Worm (Caenorhabditis elegans) whole organism, young adult: ENCODE data around the gene T27F7.12.

Experiments used
- B0019.2 ChIP-seq: fragments of 200-800 bp; sonication (Bioruptor generic); conservative IDR thresholded peaks from 2 replicates; pipeline ENCODE4 v1.3.6; 2022; ENCODE audit warnings: missing genetic modification reagents, missing genetic modification characterization, missing compliant biosample characterization
- B0035.1 ChIP-seq: sonication (generic microtip); optimal IDR thresholded peaks from 2 replicates; lab custom pipeline; 2016; ENCODE audit warnings: missing genetic modification characterization, mild to moderate bottlenecking, missing compliant biosample characterization, missing genotype, missing genetic modification reagents
- C06A6.2 ChIP-seq: fragments of 200-800 bp; sonication (Bioruptor generic); conservative IDR thresholded peaks from 2 replicates; pipeline ENCODE4 v1.3.6; 2022; ENCODE audit warnings: missing genetic modification characterization, missing compliant biosample characterization
- F10E7.11 ChIP-seq: sonication (generic microtip); optimal IDR thresholded peaks from 2 replicates; lab custom pipeline; 2017; ENCODE audit warnings: mild to moderate bottlenecking, missing genetic modification characterization, moderate library complexity, missing compliant biosample characterization
- F22D6.2 ChIP-seq: sonication (generic microtip); optimal IDR thresholded peaks from 2 replicates; lab custom pipeline; 2016; ENCODE audit warnings: mild to moderate bottlenecking, missing genetic modification characterization, missing compliant biosample characterization
- F23B12.7 ChIP-seq: sonication (generic microtip); optimal IDR thresholded peaks from 2 replicates; lab custom pipeline; 2017; ENCODE audit warnings: missing genetic modification characterization, mild to moderate bottlenecking, missing compliant biosample characterization, antibody characterized with exemption, moderate library complexity; ENCODE audit not compliant: insufficient read depth
- F33H1.4 ChIP-seq: fragments of 200-800 bp; sonication (Bioruptor generic); IDR thresholded peaks from 2 replicates; pipeline ENCODE4 v1.3.6; 2022; ENCODE audit warnings: missing genetic modification reagents, missing genetic modification characterization, missing compliant biosample characterization
- F52B5.7 ChIP-seq: sonication (generic microtip); optimal IDR thresholded peaks from 2 replicates; lab custom pipeline; 2016; ENCODE audit warnings: mild to moderate bottlenecking, missing genetic modification characterization, missing compliant biosample characterization
- F55B11.4 ChIP-seq: sonication (generic microtip); optimal IDR thresholded peaks from 2 replicates; lab custom pipeline; 2016; ENCODE audit warnings: missing compliant biosample characterization, missing genetic modification characterization, borderline replicate concordance; ENCODE audit not compliant: insufficient read depth
- T07F8.4 ChIP-seq: sonication (generic microtip); optimal IDR thresholded peaks from 2 replicates; lab custom pipeline; 2016; ENCODE audit warnings: mild to moderate bottlenecking, missing genetic modification characterization, moderate library complexity, missing compliant biosample characterization
- T26A5.8 ChIP-seq: sonication (generic microtip); optimal IDR thresholded peaks from 2 replicates; lab custom pipeline; 2016; ENCODE audit warnings: missing genetic modification characterization, missing compliant biosample characterization
- Y67H2A.10 ChIP-seq: fragments of 200-800 bp; sonication (Bioruptor generic); conservative IDR thresholded peaks from 2 replicates; pipeline ENCODE4 v1.3.6; 2022; ENCODE audit warnings: missing genetic modification reagents, missing genetic modification characterization, missing compliant biosample characterization
- Y79H2A.3 ChIP-seq: fragments of 200-800 bp; sonication (Bioruptor generic); conservative IDR thresholded peaks from 2 replicates; pipeline ENCODE4 v1.3.6; 2022; ENCODE audit warnings: missing genetic modification reagents, missing genetic modification characterization, missing compliant biosample characterization
- ZK185.1 ChIP-seq: sonication (generic microtip); optimal IDR thresholded peaks from 2 replicates; lab custom pipeline; 2016; ENCODE audit warnings: mild to moderate bottlenecking, missing genetic modification characterization, missing compliant biosample characterization; ENCODE audit not compliant: poor library complexity, severe bottlenecking
- ama-1 ChIP-seq, 3 experiments: fragments of 150-350 bp in 1 of 3; sonication (generic microtip) in 2 of 3; optimal IDR thresholded peaks; 2 replicates each; lab custom pipeline; 2014 to 2018; ENCODE audit warnings: missing biosample characterization in 2 of 3, missing genetic modification characterization in 2 of 3, missing genetic modification reagents in 2 of 3
- atf-7 ChIP-seq: sonication (generic microtip); optimal IDR thresholded peaks from 2 replicates; lab custom pipeline; 2017; ENCODE audit warnings: mild to moderate bottlenecking, missing genetic modification characterization, missing compliant biosample characterization
- attf-5 ChIP-seq: fragments of 200-800 bp; sonication (Bioruptor generic); optimal IDR thresholded peaks from 2 replicates; lab custom pipeline; 2018; ENCODE audit warnings: mild to moderate bottlenecking, missing genetic modification characterization, missing compliant biosample characterization
- attf-6 ChIP-seq: fragments of 200-800 bp; sonication (Bioruptor generic); IDR thresholded peaks from 2 replicates; pipeline ENCODE4 v1.3.6; 2022; ENCODE audit warnings: missing genetic modification reagents, missing genetic modification characterization, missing compliant biosample characterization
- bed-1 ChIP-seq: fragments of 200-800 bp; sonication (Bioruptor generic); IDR thresholded peaks from 2 replicates; pipeline ENCODE4 v1.3.6; 2022; ENCODE audit warnings: missing genetic modification reagents, missing genetic modification characterization, missing compliant biosample characterization
- cebp-2 ChIP-seq: fragments of 200-800 bp; sonication (Bioruptor generic); IDR thresholded peaks from 2 replicates; pipeline ENCODE4 v1.3.6; 2022; ENCODE audit warnings: missing genetic modification characterization, missing compliant biosample characterization
- ceh-27 ChIP-seq: fragments of 200-800 bp; sonication (Bioruptor generic); optimal IDR thresholded peaks from 2 replicates; lab custom pipeline; 2018; ENCODE audit warnings: mild to moderate bottlenecking, missing genetic modification characterization, moderate library complexity, missing compliant biosample characterization
- ceh-58 ChIP-seq: fragments of 200-800 bp; sonication (Bioruptor generic); IDR thresholded peaks from 2 replicates; pipeline ENCODE4 v1.3.6; 2022; ENCODE audit warnings: missing genetic modification characterization, missing compliant biosample characterization
- ceh-91 ChIP-seq: fragments of 200-800 bp; sonication (Bioruptor generic); IDR thresholded peaks from 2 replicates; pipeline ENCODE4 v1.3.6; 2022; ENCODE audit warnings: missing genetic modification reagents, missing genetic modification characterization, missing compliant biosample characterization
- chd-7 ChIP-seq: sonication (generic microtip); optimal IDR thresholded peaks from 2 replicates; lab custom pipeline; 2016; ENCODE audit warnings: mild to moderate bottlenecking, missing genetic modification characterization, moderate library complexity, missing compliant biosample characterization
- dpff-1 ChIP-seq: sonication (generic microtip); optimal IDR thresholded peaks from 2 replicates; lab custom pipeline; 2017; ENCODE audit warnings: mild to moderate bottlenecking, missing genetic modification characterization, missing compliant biosample characterization
- gei-17 ChIP-seq: fragments of 200-800 bp; sonication (Bioruptor generic); optimal IDR thresholded peaks from 2 replicates; lab custom pipeline; 2018; ENCODE audit warnings: mild to moderate bottlenecking, missing genetic modification characterization, missing compliant biosample characterization
- hlh-26 ChIP-seq: fragments of 200-800 bp; sonication (Bioruptor generic); conservative IDR thresholded peaks from 2 replicates; pipeline ENCODE4 v1.3.6; 2022; ENCODE audit warnings: missing genetic modification reagents, missing genetic modification characterization, missing compliant biosample characterization
- hmg-20 ChIP-seq: fragments of 200-800 bp; sonication (Bioruptor generic); IDR thresholded peaks from 2 replicates; pipeline ENCODE4 v1.3.6; 2022; ENCODE audit warnings: missing genetic modification reagents, missing genetic modification characterization, missing compliant biosample characterization
- hrde-1 ChIP-seq: sonication (generic microtip); optimal IDR thresholded peaks from 2 replicates; lab custom pipeline; 2016; ENCODE audit warnings: missing genetic modification characterization, mild to moderate bottlenecking, missing compliant biosample characterization, moderate library complexity, missing genotype, missing genetic modification reagents, borderline replicate concordance
- let-526 ChIP-seq: fragments of 200-800 bp; sonication (Bioruptor generic); IDR thresholded peaks from 2 replicates; pipeline ENCODE4 v1.3.6; 2022; ENCODE audit warnings: missing genetic modification reagents, missing genetic modification characterization, missing compliant biosample characterization
- let-607 ChIP-seq, 2 experiments: fragments of 200-800 bp in 1 of 2; sonication (Bioruptor generic) in 1 of 2; sonication (generic microtip) in 1 of 2; optimal IDR thresholded peaks; 2 replicates each; lab custom pipeline; 2016 to 2018; ENCODE audit warnings: mild to moderate bottlenecking in 2 of 2, missing compliant biosample characterization in 2 of 2, missing genetic modification characterization in 2 of 2, moderate library complexity in 2 of 2, missing genotype in 1 of 2
- lin-35 ChIP-seq, 3 experiments: fragments of 150-350 bp in 2 of 3; sonication (generic microtip) in 1 of 3; optimal IDR thresholded peaks; 2 replicates each; lab custom pipeline; 2014 to 2018; ENCODE audit warnings: missing biosample characterization in 3 of 3, missing genetic modification characterization in 3 of 3, missing genetic modification reagents in 3 of 3
- lin-40 ChIP-seq: sonication (generic microtip); optimal IDR thresholded peaks from 2 replicates; lab custom pipeline; 2016; ENCODE audit warnings: missing genetic modification characterization, mild to moderate bottlenecking, missing compliant biosample characterization, missing genotype, missing genetic modification reagents
- lin-54 ChIP-seq: fragments of 200-800 bp; sonication (Bioruptor generic); optimal IDR thresholded peaks from 2 replicates; lab custom pipeline; 2018; ENCODE audit warnings: mild to moderate bottlenecking, missing genetic modification characterization, missing compliant biosample characterization
- madf-10 ChIP-seq: sonication (generic microtip); optimal IDR thresholded peaks from 2 replicates; lab custom pipeline; 2016; ENCODE audit warnings: mild to moderate bottlenecking, missing genetic modification characterization, missing compliant biosample characterization
- mxl-1 ChIP-seq: sonication (generic microtip); optimal IDR thresholded peaks from 2 replicates; lab custom pipeline; 2016; ENCODE audit warnings: missing genetic modification characterization, missing compliant biosample characterization
- nfya-1 ChIP-seq: sonication (generic microtip); optimal IDR thresholded peaks from 2 replicates; lab custom pipeline; 2017; ENCODE audit warnings: antibody characterized with exemption, missing compliant biosample characterization, missing genetic modification characterization, borderline replicate concordance; ENCODE audit not compliant: insufficient read depth
- nfyb-1 ChIP-seq: fragments of 200-800 bp; sonication (Bioruptor generic); IDR thresholded peaks from 2 replicates; pipeline ENCODE4 v1.3.6; 2022; ENCODE audit warnings: missing genetic modification reagents, missing genetic modification characterization, missing compliant biosample characterization
- pbrm-1 ChIP-seq: fragments of 200-800 bp; sonication (Bioruptor generic); IDR thresholded peaks from 2 replicates; pipeline ENCODE4 v1.3.6; 2022; ENCODE audit warnings: missing genetic modification reagents, missing genetic modification characterization, missing compliant biosample characterization
- sdz-38 ChIP-seq: sonication (generic microtip); optimal IDR thresholded peaks from 2 replicates; lab custom pipeline; 2016; ENCODE audit warnings: missing genotype, missing genetic modification characterization, missing compliant biosample characterization
- snpc-3.4 ChIP-seq: sonication (generic microtip); optimal IDR thresholded peaks from 2 replicates; lab custom pipeline; 2017; ENCODE audit warnings: missing genetic modification characterization, mild to moderate bottlenecking, missing compliant biosample characterization, antibody characterized with exemption, moderate library complexity, missing genotype, missing genetic modification reagents
- somi-1 ChIP-seq: fragments of 200-800 bp; sonication (Bioruptor generic); optimal IDR thresholded peaks from 2 replicates; lab custom pipeline; 2018; ENCODE audit warnings: mild to moderate bottlenecking, missing genetic modification characterization, missing compliant biosample characterization
- sptf-2 ChIP-seq: fragments of 200-800 bp; sonication (Bioruptor generic); optimal IDR thresholded peaks from 2 replicates; lab custom pipeline; 2018; ENCODE audit warnings: mild to moderate bottlenecking, missing genetic modification characterization, missing compliant biosample characterization
- tlf-1 ChIP-seq: fragments of 200-800 bp; sonication (Bioruptor generic); optimal IDR thresholded peaks from 2 replicates; lab custom pipeline; 2018; ENCODE audit warnings: mild to moderate bottlenecking, missing genetic modification characterization, missing compliant biosample characterization
- zfh-2 ChIP-seq: fragments of 200-800 bp; sonication (Bioruptor generic); conservative IDR thresholded peaks from 2 replicates; pipeline ENCODE4 v1.3.6; 2022; ENCODE audit warnings: missing genetic modification reagents, missing genetic modification characterization, missing compliant biosample characterization
- ztf-26 ChIP-seq: sonication (generic microtip); optimal IDR thresholded peaks from 2 replicates; lab custom pipeline; 2017; ENCODE audit warnings: missing genetic modification characterization, missing compliant biosample characterization
- ztf-28 ChIP-seq: fragments of 200-800 bp; sonication (Bioruptor generic); IDR thresholded peaks from 2 replicates; pipeline ENCODE4 v1.3.6; 2022; ENCODE audit warnings: missing genetic modification reagents, missing genetic modification characterization, missing compliant biosample characterization

T27F7.12 gene

ce11 chrII:4942397-4942796 is 47.5 kb upstream of the T27F7.12 start (continued):
- peak in 1 of 2 experiments; percentile 40 for TF ChIP-seq let-607 (tag; optimal IDR thresholded peaks at IDR 0.05; lab: Kevin White, UChicago)
- TF ChIP-seq somi-1 (GFP tag; lab: Kevin White, UChicago) = peak; percentile 7
- TF ChIP-seq cebp-2 (GFP tag; lab: Robert Waterston, UW) = peak; percentile 87
- TF ChIP-seq gei-17 = peak; percentile 21
- TF ChIP-seq T07F8.4 (tag; lab: Kevin White, UChicago) = peak; percentile 58
- peak; percentile 83 for TF ChIP-seq zfh-2 (GFP tag; lab: Robert Waterston, UW)
- TF ChIP-seq nfyb-1 (GFP tag; lab: Robert Waterston, UW) = peak; percentile 77
- no peak for TF ChIP-seq madf-10 (tag; lab: Kevin White, UChicago)
- no peak for TF ChIP-seq T26A5.8
- no peak for TF ChIP-seq hlh-26 (GFP tag; lab: Robert Waterston, UW)
- TF ChIP-seq F23B12.7 (tag; lab: Kevin White, UChicago) = peak; percentile 38
- peak in 1 of 3 experiments; percentile 30 for TF ChIP-seq lin-35 (GFP tag; optimal IDR thresholded peaks at IDR 0.05; lab: Kevin White, UChicago)
- TF ChIP-seq bed-1 (GFP tag; lab: Robert Waterston, UW) = 0 out of 2 replicates have a peak, but pooled peaks have one; percentile 38
- TF ChIP-seq ceh-91 = 0 out of 2 replicates have a peak, but pooled peaks have one; percentile 43
- TF ChIP-seq attf-6 (GFP tag; lab: Robert Waterston, UW) = no peak
- no peak for TF ChIP-seq mxl-1 (tag; lab: Kevin White, UChicago)
- TF ChIP-seq ceh-27 (GFP tag; lab: Kevin White, UChicago) = peak; percentile 49
- TF ChIP-seq ama-1 (optimal IDR thresholded peaks at IDR 0.05; lab: Kevin White, UChicago) = peak; percentile 83
- peak; percentile 31 to 54 for TF ChIP-seq ama-1 (GFP tag; optimal IDR thresholded peaks at IDR 0.05; lab: Kevin White, UChicago)
- TF ChIP-seq F22D6.2 (tag; lab: Kevin White, UChicago) = peak; percentile 46
- TF ChIP-seq hmg-20 (GFP tag; lab: Robert Waterston, UW) = peak; percentile 15; the same call in 1 of the 2 replicates
- TF ChIP-seq sdz-38 (tag; lab: Kevin White, UChicago) = no peak
- no peak for TF ChIP-seq nfya-1 (tag; lab: Kevin White, UChicago)
- 0 out of 2 replicates have a peak, but pooled peaks have one; percentile 19 for TF ChIP-seq F33H1.4 (GFP tag; lab: Robert Waterston, UW)
- TF ChIP-seq B0035.1 = no peak
- 0 out of 2 replicates have a peak, but pooled peaks have one; percentile 56 for TF ChIP-seq ceh-58 (GFP tag; lab: Robert Waterston, UW)
- TF ChIP-seq lin-54 (GFP tag; lab: Kevin White, UChicago) = peak; percentile 66
- TF ChIP-seq snpc-3.4 = no peak
- peak; percentile 74; the same call in 1 of the 2 replicates for TF ChIP-seq let-526
- no peak for TF ChIP-seq F55B11.4 (tag; lab: Kevin White, UChicago)
- no peak for TF ChIP-seq Y79H2A.3
- TF ChIP-seq pbrm-1 (GFP tag; lab: Robert Waterston, UW) = 0 out of 2 replicates have a peak, but pooled peaks have one; percentile 46
- peak; percentile 82 for TF ChIP-seq ZK185.1
- TF ChIP-seq atf-7 (tag; lab: Kevin White, UChicago) = no peak
- TF ChIP-seq B0019.2 = no peak
- peak; percentile 91 for TF ChIP-seq F52B5.7 (tag; lab: Kevin White, UChicago)
- peak; percentile 84 for TF ChIP-seq hrde-1
- no peak; the same call in 1 of the 2 replicates for TF ChIP-seq C06A6.2 (GFP tag; lab: Robert Waterston, UW)
- TF ChIP-seq Y67H2A.10 (GFP tag; lab: Robert Waterston, UW) = no peak
- TF ChIP-seq chd-7 (tag; lab: Kevin White, UChicago) = peak; percentile 82
- TF ChIP-seq dpff-1 (tag; lab: Kevin White, UChicago) = no peak
- 0 out of 2 replicates have a peak, but pooled peaks have one; percentile 56 for TF ChIP-seq ztf-28 (GFP tag; lab: Robert Waterston, UW)
- no peak for TF ChIP-seq sptf-2
- peak; percentile 32 for TF ChIP-seq lin-40 (tag; lab: Kevin White, UChicago)
- peak; percentile 51 for TF ChIP-seq attf-5
- no peak for TF ChIP-seq tlf-1 (GFP tag; lab: Kevin White, UChicago)
- peak; percentile 52 for TF ChIP-seq F10E7.11 (tag; lab: Kevin White, UChicago)
- TF ChIP-seq ztf-26 = peak; percentile 85
